Worm (Caenorhabditis elegans) whole organism, L3 larva: ENCODE data around the gene Y39D8A.1.

Experiments
- ZK546.5 ChIP-seq: sonication (generic microtip); optimal IDR thresholded peaks from 2 replicates; lab custom pipeline; 2017; ENCODE audit warnings: missing biosample characterization, missing genetic modification characterization
- ama-1 ChIP-seq: fragments of 150-350 bp; optimal IDR thresholded peaks from 2 replicates; lab custom pipeline; 2018
- ceh-28 ChIP-seq: fragments of 150-350 bp; optimal IDR thresholded peaks from 2 replicates; lab custom pipeline; 2014; ENCODE audit warnings: missing biosample characterization, missing genetic modification reagents, missing genetic modification characterization
- jun-1 ChIP-seq: fragments of 150-350 bp; optimal IDR thresholded peaks from 2 replicates; lab custom pipeline; 2014; ENCODE audit warnings: missing biosample characterization, missing genetic modification reagents, missing genetic modification characterization
- mdl-1 ChIP-seq: fragments of 150-350 bp; optimal IDR thresholded peaks from 2 replicates; lab custom pipeline; 2014; ENCODE audit warnings: missing biosample characterization, missing genetic modification characterization
- nhr-77 ChIP-seq: fragments of 150-350 bp; optimal IDR thresholded peaks from 2 replicates; lab custom pipeline; 2014; ENCODE audit warnings: missing biosample characterization, missing genetic modification characterization
- snpc-4 ChIP-seq: fragments of 150-350 bp; optimal IDR thresholded peaks from 2 replicates; lab custom pipeline; 2014; ENCODE audit warnings: missing biosample characterization, missing genetic modification characterization
- tbx-2 ChIP-seq: sonication (generic microtip); optimal IDR thresholded peaks from 2 replicates; lab custom pipeline; 2016; ENCODE audit warnings: mild to moderate bottlenecking, missing genetic modification characterization, missing compliant biosample characterization
- unc-62 ChIP-seq: fragments of 150-350 bp; sonication (generic microtip); optimal IDR thresholded peaks from 4 replicates; lab custom pipeline; 2014; ENCODE audit warnings: missing biosample characterization, missing genetic modification reagents, missing genetic modification characterization

DNA sequence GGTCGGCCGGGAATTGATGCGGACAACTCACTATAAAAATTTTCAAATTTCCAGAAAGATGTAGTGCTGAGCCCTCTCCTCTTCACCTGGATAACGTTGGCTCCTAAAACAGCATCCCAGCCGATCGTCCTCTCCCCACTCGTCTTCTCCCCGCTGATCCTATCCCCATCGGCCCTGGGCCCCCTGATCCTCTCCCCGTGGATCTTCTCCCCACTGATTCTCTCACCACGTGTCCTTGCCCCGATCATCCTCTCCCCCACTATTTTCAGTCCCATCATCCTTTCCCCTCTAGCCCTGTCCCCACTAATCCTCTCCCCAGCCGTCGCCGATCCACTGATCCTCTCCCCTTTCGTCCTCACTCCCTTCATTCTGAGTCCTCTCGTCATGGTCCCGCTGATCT lies 45.3 kb upstream of the Y39D8A.1 start:
- TF ChIP-seq ama-1 (lab: Kevin White, UChicago): no peak
- TF ChIP-seq unc-62 (GFP tag; lab: Kevin White, UChicago): no peak
- TF ChIP-seq ZK546.5: no peak
- TF ChIP-seq ceh-28 (tag; lab: Kevin White, UChicago): no peak
- TF ChIP-seq tbx-2 (tag; lab: Kevin White, UChicago): no peak
- TF ChIP-seq nhr-77 (tag; lab: Kevin White, UChicago): no peak
- no peak for TF ChIP-seq snpc-4 (tag; lab: Kevin White, UChicago)
- TF ChIP-seq jun-1 (tag; lab: Kevin White, UChicago): no peak
- TF ChIP-seq mdl-1 (tag; lab: Kevin White, UChicago): no peak
